Fruit fly (Drosophila melanogaster): ENCODE data around the gene Wnt5.

Wnt5 gene

DNA sequence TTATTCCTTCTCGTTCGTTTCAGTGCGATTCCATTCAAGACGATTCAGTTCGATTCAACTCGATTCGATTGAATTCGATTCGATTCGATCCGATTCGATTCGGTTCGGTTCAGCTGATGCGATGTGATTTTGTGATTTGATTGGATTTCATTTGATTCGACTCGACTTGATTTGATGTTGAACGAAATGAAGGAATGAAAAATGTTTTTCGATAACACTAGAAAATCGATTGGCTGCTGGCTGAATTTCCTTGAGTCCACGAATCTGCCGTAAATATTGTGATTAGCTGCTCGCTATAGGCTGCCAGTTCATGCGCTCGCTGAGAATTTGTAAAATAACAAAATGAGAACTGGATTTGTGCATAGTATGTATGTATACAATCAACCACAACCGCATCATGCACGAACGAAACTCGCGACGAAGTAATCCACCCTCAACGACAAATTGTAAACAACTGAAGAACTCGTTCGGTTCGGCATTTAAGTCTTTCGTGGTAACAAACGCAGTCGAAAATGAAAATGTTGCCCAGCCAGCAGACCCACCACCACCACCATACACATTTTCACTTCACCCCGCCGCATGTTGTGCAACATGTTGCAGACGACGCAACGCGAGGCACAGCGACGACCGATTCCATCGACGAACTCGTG, at the start of gene Wnt5 (continued):
- no peak for TF ChIP-seq pum (GFP tag; optimal IDR thresholded peaks at IDR 0.05)
- TF ChIP-seq stwl (tag; optimal IDR thresholded peaks at IDR 0.05), result peak; percentile 45
- TF ChIP-seq CG9932 (GFP tag; IDR thresholded peaks at IDR 0.05), result no peak
- TF ChIP-seq phol (tag; optimal IDR thresholded peaks at IDR 0.05), result no peak
- TF ChIP-seq Hr51 (GFP tag; optimal IDR thresholded peaks at IDR 0.05), result no peak
- no peak for TF ChIP-seq HmgZ (tag; optimal IDR thresholded peaks at IDR 0.05)
- TF ChIP-seq tin (GFP tag; optimal IDR thresholded peaks at IDR 0.05), result no peak
- no peak for TF ChIP-seq CG12219 (GFP tag; optimal IDR thresholded peaks at IDR 0.05)
- TF ChIP-seq Adf1 (GFP tag; IDR thresholded peaks at IDR 0.05), result no peak
- TF ChIP-seq shn (GFP tag; optimal IDR thresholded peaks at IDR 0.05), result no peak
- peak; percentile 16 for TF ChIP-seq D19A (tag; optimal IDR thresholded peaks at IDR 0.05)
- no peak for TF ChIP-seq CG18619 (GFP tag; optimal IDR thresholded peaks at IDR 0.05)
- no peak for TF ChIP-seq CG15269 (tag; optimal IDR thresholded peaks at IDR 0.05)
- TF ChIP-seq CG7271 (tag; optimal IDR thresholded peaks at IDR 0.05), result no peak
- no peak for TF ChIP-seq CG10209 (GFP tag; optimal IDR thresholded peaks at IDR 0.05)
- TF ChIP-seq Hey (tag; optimal IDR thresholded peaks at IDR 0.05), result no peak
- TF ChIP-seq Sry-δ (GFP tag; optimal IDR thresholded peaks at IDR 0.05), result peak; percentile 12
- TF ChIP-seq Dad (GFP tag; optimal IDR thresholded peaks at IDR 0.05), result no peak
- no peak for TF ChIP-seq Neu2 (GFP tag; optimal IDR thresholded peaks at IDR 0.05; ENCODE audit: borderline replicate concordance)
- TF ChIP-seq unpg (GFP tag; optimal IDR thresholded peaks at IDR 0.05), result no peak
- TF ChIP-seq ind (GFP tag; optimal IDR thresholded peaks at IDR 0.05), result no peak
- no peak for TF ChIP-seq CG10979 (tag; optimal IDR thresholded peaks at IDR 0.05)
- TF ChIP-seq pfk (GFP tag; optimal IDR thresholded peaks at IDR 0.05), result no peak
- peak; percentile 53; the same call in 1 of the 2 replicates for TF ChIP-seq tna (GFP tag; IDR thresholded peaks at IDR 0.05; ENCODE audit: partially characterized antibody)
- TF ChIP-seq ato (GFP tag; IDR thresholded peaks at IDR 0.05; ENCODE audit: partially characterized antibody), result 0 out of 2 replicates have a peak, but pooled peaks have one; percentile 34
- no peak for TF ChIP-seq sisA (GFP tag; IDR thresholded peaks at IDR 0.05)
- no peak for TF ChIP-seq maf-S (GFP tag; optimal IDR thresholded peaks at IDR 0.05)
- no peak for TF ChIP-seq Dbx (GFP tag; IDR thresholded peaks at IDR 0.05)
- no peak for TF ChIP-seq CG7786 (GFP tag; optimal IDR thresholded peaks at IDR 0.05)
- no peak for TF ChIP-seq slou (GFP tag; optimal IDR thresholded peaks at IDR 0.05)
- no peak for TF ChIP-seq stc (GFP tag; IDR thresholded peaks at IDR 0.05)
- peak; percentile 20 for TF ChIP-seq HmgD (GFP tag; optimal IDR thresholded peaks at IDR 0.05)
- TF ChIP-seq CG6791 (GFP tag; IDR thresholded peaks at IDR 0.05; ENCODE audit: partially characterized antibody), result 0 out of 3 replicates have a peak, but pooled peaks have one; percentile 22
- TF ChIP-seq da (GFP tag; optimal IDR thresholded peaks at IDR 0.05), result no peak
- no peak for TF ChIP-seq CG16779 (GFP tag; IDR thresholded peaks at IDR 0.05)
- TF ChIP-seq Ptx1 (GFP tag; IDR thresholded peaks at IDR 0.05), result no peak
- TF ChIP-seq CG6689 (GFP tag; IDR thresholded peaks at IDR 0.05), result no peak
- TF ChIP-seq h (optimal IDR thresholded peaks at IDR 0.05), result no peak
- no peak for TF ChIP-seq CG4617 (GFP tag; optimal IDR thresholded peaks at IDR 0.05; ENCODE audit: borderline replicate concordance)
- TF ChIP-seq CG15073 (GFP tag; optimal IDR thresholded peaks at IDR 0.05), result no peak
- TF ChIP-seq CG6854 (GFP tag; optimal IDR thresholded peaks at IDR 0.05), result no peak
- no peak for TF ChIP-seq CG8281 (tag; optimal IDR thresholded peaks at IDR 0.05)
- peak; percentile 43 for TF ChIP-seq YL-1 (GFP tag; optimal IDR thresholded peaks at IDR 0.05)
- no peak for TF ChIP-seq Pdp1 (GFP tag; optimal IDR thresholded peaks at IDR 0.05)
- TF ChIP-seq CG1603 (tag; optimal IDR thresholded peaks at IDR 0.05), result peak; percentile 37
- no peak for TF ChIP-seq pnt (GFP tag; optimal IDR thresholded peaks at IDR 0.05)
- TF ChIP-seq CG9215 (GFP tag; IDR thresholded peaks at IDR 0.05), result no peak
- peak; percentile 97 for TF ChIP-seq CG5180 (GFP tag; optimal IDR thresholded peaks at IDR 0.05)
- TF ChIP-seq CG8944 (GFP tag; optimal IDR thresholded peaks at IDR 0.05), result no peak
- TF ChIP-seq CG12071 (GFP tag; optimal IDR thresholded peaks at IDR 0.05), result no peak

Data from whole organism, embryonic.